Worm (Caenorhabditis elegans) whole organism, mixed stage, embryonic: Measurements from ENCODE around the gene apl-1.

Experiments used
- elt-3 ChIP-seq: fragments of 150-350 bp; optimal IDR thresholded peaks from 2 replicates; lab custom pipeline; 2014; ENCODE audit warnings: missing biosample characterization, missing genetic modification characterization
- lin-13 ChIP-seq: fragments of 150-350 bp; optimal IDR thresholded peaks from 2 replicates; lab custom pipeline; 2014; ENCODE audit warnings: missing biosample characterization, missing genetic modification characterization
- nhr-237 ChIP-seq: fragments of 150-350 bp; optimal IDR thresholded peaks from 2 replicates; lab custom pipeline; 2014; ENCODE audit warnings: missing biosample characterization, missing genetic modification characterization
- nhr-28 ChIP-seq: fragments of 150-350 bp; optimal IDR thresholded peaks from 2 replicates; lab custom pipeline; 2014; ENCODE audit warnings: missing biosample characterization, missing genetic modification characterization
- pha-4 ChIP-seq: fragments of 150-350 bp; optimal IDR thresholded peaks from 2 replicates; lab custom pipeline; 2018; ENCODE audit warnings: missing biosample characterization, missing genetic modification reagents, missing genetic modification characterization
- ztf-11 ChIP-seq: fragments of 150-350 bp; optimal IDR thresholded peaks from 2 replicates; lab custom pipeline; 2014; ENCODE audit warnings: missing biosample characterization, missing genetic modification characterization

DNA sequence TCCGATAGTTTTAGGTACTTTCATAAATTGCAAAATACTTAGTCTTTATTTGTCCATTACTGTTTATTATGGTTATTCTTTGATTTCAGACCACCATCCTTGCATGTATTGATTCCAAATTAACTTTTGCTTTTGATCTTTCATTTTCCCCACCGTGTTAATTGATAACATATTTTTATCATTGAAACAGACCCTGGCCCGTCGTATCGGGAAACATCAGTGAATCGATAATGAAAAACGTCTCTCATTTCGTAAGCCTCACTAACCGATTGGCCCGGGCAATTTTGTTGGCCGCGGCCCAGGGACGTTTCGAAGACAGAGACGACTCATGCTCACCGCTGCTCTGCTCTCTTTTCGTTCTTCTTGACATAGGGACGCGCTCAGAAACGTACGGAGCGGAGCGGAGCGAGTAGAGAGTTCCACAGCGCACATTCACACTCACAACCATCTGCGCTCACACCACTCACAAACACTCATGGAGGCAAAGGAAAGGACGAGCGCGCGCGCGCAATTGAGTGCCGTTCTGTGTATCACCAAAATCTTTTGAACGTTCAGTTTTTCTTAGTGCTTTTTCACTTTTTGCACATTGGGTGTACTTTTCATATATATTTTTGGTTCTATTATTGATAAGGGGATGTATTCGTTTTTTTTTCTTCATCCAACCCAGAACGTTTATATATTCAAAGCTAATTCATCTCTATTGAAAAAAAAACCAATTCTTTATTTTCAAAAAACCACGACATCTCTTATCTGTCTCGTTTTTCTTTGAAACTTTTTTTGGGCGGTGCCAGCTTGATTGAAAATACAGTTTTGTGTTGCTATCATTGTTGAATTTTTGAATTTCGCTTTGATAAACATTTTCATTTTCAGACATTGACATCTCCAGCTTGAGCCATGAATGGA, 52.7 kb downstream of the apl-1 start, which contains the start of gene C24H10.2:
- TF ChIP-seq ztf-11 (tag; lab: Kevin White, UChicago): no peak
- TF ChIP-seq pha-4 (tag; lab: Kevin White, UChicago): peak; percentile 48
- TF ChIP-seq elt-3 (tag; lab: Kevin White, UChicago): no peak
- TF ChIP-seq nhr-28 (tag; lab: Kevin White, UChicago): no peak
- peak; percentile 3 for TF ChIP-seq lin-13 (tag; lab: Kevin White, UChicago)
- TF ChIP-seq nhr-237: no peak
